In the genomic region with DNA sequence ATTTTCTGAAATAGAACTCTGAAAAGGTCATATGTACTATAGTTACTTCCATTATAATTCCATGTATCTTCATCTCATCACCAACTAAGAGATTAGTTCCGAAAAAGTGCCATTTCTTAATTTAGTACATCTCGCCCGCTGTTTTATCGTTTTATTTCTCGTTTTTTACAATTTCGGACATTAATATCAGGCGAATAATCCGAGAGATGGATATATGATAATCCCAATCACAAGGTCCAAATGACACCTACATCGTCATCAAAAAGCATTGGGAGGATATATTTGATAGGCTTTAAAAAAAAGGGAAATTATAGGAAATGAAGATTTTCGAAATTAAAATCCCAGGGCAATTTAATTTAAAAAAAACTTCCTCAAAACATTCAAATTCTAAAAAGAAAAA, we compare ENCODE assay signal across 2 worm cellular contexts.
TF ChIP-seq lines count a peak whose summit lies in the region.

No protein-coding gene starts in this region.

TF ChIP-seq in whole organism, L1 larva, 84 proteins besides CTCF, POLR2A, EP300 and RAD21:
- TF ChIP-seq sox-4 (tag; optimal IDR thresholded peaks at IDR 0.05; lab: Kevin White, UChicago) = peak; percentile 28
- no peak for TF ChIP-seq dpl-1 (GFP tag; optimal IDR thresholded peaks at IDR 0.05; lab: Kevin White, UChicago)
- TF ChIP-seq egl-13 (tag; optimal IDR thresholded peaks at IDR 0.05; lab: Kevin White, UChicago) = peak; percentile 5
- peak; percentile 8 for TF ChIP-seq nhr-47 (tag; optimal IDR thresholded peaks at IDR 0.05; lab: Kevin White, UChicago)
- TF ChIP-seq fkh-8 (tag; optimal IDR thresholded peaks at IDR 0.05; lab: Kevin White, UChicago) = peak; percentile 56
- no peak for TF ChIP-seq efl-1 (optimal IDR thresholded peaks at IDR 0.05; lab: Kevin White, UChicago)
- TF ChIP-seq efl-1 (GFP tag; optimal IDR thresholded peaks at IDR 0.05 in 1 of 2; lab: Kevin White, UChicago) = peak in 1 of 2 experiments; percentile 51
- no peak for TF ChIP-seq mab-9 (GFP tag; IDR thresholded peaks at IDR 0.05; lab: Robert Waterston, UW)
- TF ChIP-seq pax-3 (tag; optimal IDR thresholded peaks at IDR 0.05; lab: Kevin White, UChicago) = peak; percentile 40
- peak; percentile 93 for TF ChIP-seq dsc-1 (tag; optimal IDR thresholded peaks at IDR 0.05; lab: Kevin White, UChicago)
- no peak for TF ChIP-seq blmp-1 (tag; optimal IDR thresholded peaks at IDR 0.05; lab: Kevin White, UChicago)
- TF ChIP-seq snu-23 (GFP tag; optimal IDR thresholded peaks at IDR 0.05; lab: Kevin White, UChicago) = no peak
- no peak for TF ChIP-seq ceh-88 (GFP tag; IDR thresholded peaks at IDR 0.05; lab: Robert Waterston, UW)

TF ChIP-seq in whole organism, young adult, 124 proteins besides CTCF, POLR2A, EP300 and RAD21:
- TF ChIP-seq ZK185.1 (tag; optimal IDR thresholded peaks at IDR 0.05; lab: Kevin White, UChicago; ENCODE audit: poor library complexity, severe bottlenecking) = peak; percentile 42
- TF ChIP-seq aptf-2 (GFP tag; conservative IDR thresholded peaks at IDR 0.05; lab: Robert Waterston, UW) = no peak
- TF ChIP-seq lin-40 (tag; optimal IDR thresholded peaks at IDR 0.05; lab: Kevin White, UChicago) = no peak
- TF ChIP-seq B0035.1 (tag; optimal IDR thresholded peaks at IDR 0.05; lab: Kevin White, UChicago) = no peak
